Fruit fly (Drosophila melanogaster): ENCODE data around the gene Nha1.
A peak's percentile ranks its signal among the peaks of the same experiment; 100 is the strongest.

Gene Nha1

dm6 chr2L:6913964-6914363, 43.8 kb upstream of the Nha1 start, which contains the start of gene Wee1 (continued):
- TF ChIP-seq chinmo (GFP tag; IDR thresholded peaks at IDR 0.05; ENCODE audit: partially characterized antibody) (peak; percentile 63; the same call in 1 of the 4 replicates), CG32532 (GFP tag; IDR thresholded peaks at IDR 0.05) (no peak), CG9797 (GFP tag; optimal IDR thresholded peaks at IDR 0.05) (peak; percentile 98), CG11504 (tag; optimal IDR thresholded peaks at IDR 0.05) (no peak), CG2712 (tag; optimal IDR thresholded peaks at IDR 0.05) (peak; percentile 21), lola (GFP tag; optimal IDR thresholded peaks at IDR 0.05) (no peak), CoRest (tag; optimal IDR thresholded peaks at IDR 0.05) (no peak), Myb (GFP tag; optimal IDR thresholded peaks at IDR 0.05) (peak; percentile 60), Dfd (GFP tag; optimal IDR thresholded peaks at IDR 0.05) (no peak), CG4854 (GFP tag; optimal IDR thresholded peaks at IDR 0.05) (no peak), CG6854 (GFP tag; optimal IDR thresholded peaks at IDR 0.05) (no peak), CHES-1-like (GFP tag; optimal IDR thresholded peaks at IDR 0.05) (peak; percentile 66), Fer1 (GFP tag; optimal IDR thresholded peaks at IDR 0.05) (no peak), CG8765 (GFP tag; IDR thresholded peaks at IDR 0.05) (no peak), sd (tag; optimal IDR thresholded peaks at IDR 0.05) (peak; percentile 95), Stat92E (GFP tag; optimal IDR thresholded peaks at IDR 0.05) (no peak), Hsf (GFP tag; optimal IDR thresholded peaks at IDR 0.05) (no peak), stwl (tag; optimal IDR thresholded peaks at IDR 0.05) (peak; percentile 56), CG4617 (GFP tag; optimal IDR thresholded peaks at IDR 0.05; ENCODE audit: borderline replicate concordance) (peak; percentile 78), inv (GFP tag; IDR thresholded peaks at IDR 0.05; ENCODE audit: partially characterized antibody) (no peak), CG9609 (GFP tag; optimal IDR thresholded peaks at IDR 0.05) (no peak), CG10267 (tag; optimal IDR thresholded peaks at IDR 0.05) (peak; percentile 60), Dip3 (GFP tag; optimal IDR thresholded peaks at IDR 0.05) (no peak), YL-1 (GFP tag; optimal IDR thresholded peaks at IDR 0.05) (peak; percentile 75), CG7928 (GFP tag; optimal IDR thresholded peaks at IDR 0.05) (no peak), Mad (GFP tag; optimal IDR thresholded peaks at IDR 0.05) (no peak), CG4707 (GFP tag; optimal IDR thresholded peaks at IDR 0.05) (no peak), crp (GFP tag; optimal IDR thresholded peaks at IDR 0.05) (peak in 1 of 2 experiments; percentile 7), klu (GFP tag; IDR thresholded peaks at IDR 0.05) (no peak), Sin3A (optimal IDR thresholded peaks at IDR 0.05) (peak; percentile 23), Lhr (GFP tag; optimal IDR thresholded peaks at IDR 0.05) (peak; percentile 71), CG30020 (tag; optimal IDR thresholded peaks at IDR 0.05) (peak; percentile 28), CG15011 (GFP tag; optimal IDR thresholded peaks at IDR 0.05) (no peak), CG10147 (GFP tag; optimal IDR thresholded peaks at IDR 0.05) (no peak), eve (GFP tag; optimal IDR thresholded peaks at IDR 0.05) (no peak), CG13424 (tag; optimal IDR thresholded peaks at IDR 0.05) (no peak), CG15514 (GFP tag; optimal IDR thresholded peaks at IDR 0.05) (peak; percentile 51), CG12391 (tag; optimal IDR thresholded peaks at IDR 0.05) (peak; percentile 39), phol (tag; optimal IDR thresholded peaks at IDR 0.05) (peak; percentile 40), crc (GFP tag; optimal IDR thresholded peaks at IDR 0.05) (no peak), CG14667 (GFP tag; IDR thresholded peaks at IDR 0.05) (no peak), Abd-B (GFP tag; optimal IDR thresholded peaks at IDR 0.05) (no peak), CG15601 (tag; optimal IDR thresholded peaks at IDR 0.05) (peak; percentile 13), Ets97D (GFP tag; optimal IDR thresholded peaks at IDR 0.05) (peak; percentile 55), CG13775 (GFP tag; optimal IDR thresholded peaks at IDR 0.05) (no peak), zen2 (GFP tag; IDR thresholded peaks at IDR 0.05; ENCODE audit: partially characterized antibody) (no peak), Eip74EF (GFP tag; optimal IDR thresholded peaks at IDR 0.05) (no peak), CG12942 (GFP tag; optimal IDR thresholded peaks at IDR 0.05) (no peak), Xrp1 (GFP tag; IDR thresholded peaks at IDR 0.05) (no peak), CG4424 (GFP tag; optimal IDR thresholded peaks at IDR 0.05) (no peak)
